Worm (Caenorhabditis elegans) whole organism, L4 larva: ENCODE measurements around the gene T03F6.3.

Experiments
- F49E8.2 ChIP-seq: sonication (generic microtip); optimal IDR thresholded peaks from 2 replicates; lab custom pipeline; 2016; ENCODE audit warnings: missing compliant biosample characterization, mild to moderate bottlenecking, missing genetic modification characterization, borderline replicate concordance
- Y105C5A.15 ChIP-seq: fragments of 200-800 bp; sonication (Bioruptor generic); IDR thresholded peaks from 2 replicates; pipeline ENCODE4 v1.3.6; 2022; ENCODE audit warnings: missing genetic modification characterization, missing compliant biosample characterization
- Y5F2A.4 ChIP-seq: fragments of 200-800 bp; sonication (Bioruptor generic); optimal IDR thresholded peaks from 2 replicates; lab custom pipeline; 2018; ENCODE audit warnings: mild to moderate bottlenecking, missing genetic modification characterization, missing compliant biosample characterization
- aly-2 ChIP-seq: sonication (generic microtip); optimal IDR thresholded peaks from 2 replicates; lab custom pipeline; 2018; ENCODE audit warnings: missing biosample characterization, missing genetic modification characterization
- ceh-20 ChIP-seq: fragments of 200-800 bp; sonication (Bioruptor generic); IDR thresholded peaks from 2 replicates; pipeline ENCODE4 v1.3.6; 2022; ENCODE audit warnings: missing genetic modification reagents, missing genetic modification characterization, missing compliant biosample characterization
- ceh-28 ChIP-seq: fragments of 150-350 bp; optimal IDR thresholded peaks from 2 replicates; lab custom pipeline; 2014; ENCODE audit warnings: missing biosample characterization, missing genetic modification reagents, missing genetic modification characterization
- ceh-32 ChIP-seq: sonication (generic microtip); optimal IDR thresholded peaks from 2 replicates; lab custom pipeline; 2016; ENCODE audit warnings: mild to moderate bottlenecking, missing genetic modification characterization, missing compliant biosample characterization; ENCODE audit not compliant: poor library complexity
- ces-1 ChIP-seq: fragments of 150-350 bp; sonication (generic microtip); optimal IDR thresholded peaks from 4 replicates; lab custom pipeline; 2014; ENCODE audit warnings: missing biosample characterization, missing genetic modification reagents, missing genetic modification characterization
- ctbp-1 ChIP-seq: fragments of 200-800 bp; sonication (Bioruptor generic); IDR thresholded peaks from 2 replicates; pipeline ENCODE4 v1.3.6; 2022; ENCODE audit warnings: missing genetic modification reagents, missing genetic modification characterization, missing compliant biosample characterization
- daf-16 ChIP-seq, 3 experiments: sonication (generic microtip); optimal IDR thresholded peaks; 2 replicates each; lab custom pipeline; 2016 to 2017; ENCODE audit warnings: missing genetic modification characterization in 3 of 3, missing genetic modification reagents in 3 of 3, mild to moderate bottlenecking in 2 of 3, missing compliant biosample characterization in 2 of 3, missing biosample characterization in 1 of 3, moderate library complexity in 1 of 3
- daf-8 ChIP-seq: fragments of 200-800 bp; sonication (Bioruptor generic); IDR thresholded peaks from 2 replicates; pipeline ENCODE4 v1.3.6; 2022; ENCODE audit warnings: missing genetic modification characterization, missing compliant biosample characterization
- dmd-9 ChIP-seq: fragments of 200-800 bp; sonication (Bioruptor generic); IDR thresholded peaks from 2 replicates; pipeline ENCODE4 v1.3.6; 2022; ENCODE audit warnings: missing genetic modification reagents, missing genetic modification characterization, missing compliant biosample characterization
- dve-1 ChIP-seq: sonication (generic microtip); optimal IDR thresholded peaks from 2 replicates; lab custom pipeline; 2017; ENCODE audit warnings: antibody characterized with exemption, mild to moderate bottlenecking, missing genetic modification characterization, missing compliant biosample characterization; ENCODE audit not compliant: insufficient read depth
- egl-27 ChIP-seq: sonication (generic microtip); optimal IDR thresholded peaks from 3 replicates; lab custom pipeline; 2017; ENCODE audit warnings: missing biosample characterization, missing genetic modification reagents, missing genetic modification characterization
- hlh-11 ChIP-seq: fragments of 200-800 bp; sonication (Bioruptor generic); optimal IDR thresholded peaks from 2 replicates; lab custom pipeline; 2018; ENCODE audit warnings: mild to moderate bottlenecking, missing genetic modification characterization, missing compliant biosample characterization
- hmg-1.1 ChIP-seq: fragments of 200-800 bp; sonication (Bioruptor generic); IDR thresholded peaks from 2 replicates; pipeline ENCODE4 v1.3.6; 2022; ENCODE audit warnings: missing genetic modification reagents, missing genetic modification characterization, missing compliant biosample characterization
- lin-13 ChIP-seq: fragments of 150-350 bp; optimal IDR thresholded peaks from 2 replicates; lab custom pipeline; 2014; ENCODE audit warnings: missing biosample characterization, missing genetic modification reagents, missing genetic modification characterization
- lin-38 ChIP-seq: fragments of 200-800 bp; sonication (Bioruptor generic); IDR thresholded peaks from 2 replicates; pipeline ENCODE4 v1.3.6; 2022; ENCODE audit warnings: missing genetic modification reagents, missing genetic modification characterization, missing compliant biosample characterization
- lsy-2 ChIP-seq, 2 experiments: fragments of 150-350 bp in 1 of 2; sonication (generic microtip) in 1 of 2; optimal IDR thresholded peaks; 2 replicates each; lab custom pipeline; 2014 to 2017; ENCODE audit warnings: missing biosample characterization in 2 of 2, missing genetic modification characterization in 2 of 2
- madf-9 ChIP-seq: fragments of 200-800 bp; sonication (Bioruptor generic); conservative IDR thresholded peaks from 2 replicates; pipeline ENCODE4 v1.3.6; 2022; ENCODE audit warnings: missing genetic modification reagents, missing genetic modification characterization, missing compliant biosample characterization
- mdt-29 ChIP-seq: fragments of 200-800 bp; sonication (Bioruptor generic); IDR thresholded peaks from 2 replicates; pipeline ENCODE4 v1.3.6; 2022; ENCODE audit warnings: missing genetic modification reagents, missing genetic modification characterization, missing compliant biosample characterization
- mep-1 ChIP-seq: fragments of 150-350 bp; sonication (generic microtip); optimal IDR thresholded peaks from 3 replicates; lab custom pipeline; 2014; ENCODE audit warnings: missing biosample characterization, missing genetic modification characterization
- nhr-10 ChIP-seq: fragments of 150-350 bp; optimal IDR thresholded peaks from 2 replicates; lab custom pipeline; 2014; ENCODE audit warnings: missing biosample characterization, missing genetic modification characterization
- nhr-25 ChIP-seq: sonication (generic microtip); optimal IDR thresholded peaks from 2 replicates; lab custom pipeline; 2017; ENCODE audit warnings: missing genetic modification characterization, mild to moderate bottlenecking, missing compliant biosample characterization, antibody characterized with exemption, moderate library complexity, borderline replicate concordance; ENCODE audit not compliant: insufficient read depth
- nhr-76 ChIP-seq: fragments of 150-350 bp; optimal IDR thresholded peaks from 2 replicates; lab custom pipeline; 2014; ENCODE audit warnings: missing biosample characterization, missing genetic modification characterization
- pha-4 ChIP-seq, 2 experiments: fragments of 150-350 bp in 1 of 2; fragments of 200-800 bp in 1 of 2; sonication (Bioruptor generic) in 1 of 2; IDR thresholded peaks in 1 of 2; optimal IDR thresholded peaks in 1 of 2; 2 replicates each; pipeline versions ENCODE4 v1.3.6 to Lab custom; 2014 to 2022; ENCODE audit warnings: missing genetic modification characterization in 2 of 2, missing genetic modification reagents in 2 of 2, missing biosample characterization in 1 of 2, missing compliant biosample characterization in 1 of 2
- php-3 ChIP-seq: fragments of 200-800 bp; sonication (Bioruptor generic); IDR thresholded peaks from 2 replicates; pipeline ENCODE4 v1.3.6; 2022; ENCODE audit warnings: missing genetic modification reagents, missing genetic modification characterization, missing compliant biosample characterization
- pqm-1 ChIP-seq: sonication (generic microtip); optimal IDR thresholded peaks from 2 replicates; lab custom pipeline; 2017; ENCODE audit warnings: missing biosample characterization, missing genetic modification characterization
- rbr-2 ChIP-seq: sonication (generic microtip); optimal IDR thresholded peaks from 2 replicates; lab custom pipeline; 2016; ENCODE audit warnings: missing genotype, missing genetic modification characterization, missing compliant biosample characterization
- sdz-12 ChIP-seq: fragments of 200-800 bp; sonication (Bioruptor generic); optimal IDR thresholded peaks from 2 replicates; lab custom pipeline; 2018; ENCODE audit warnings: mild to moderate bottlenecking, missing genetic modification characterization, missing compliant biosample characterization
- spr-3 ChIP-seq: fragments of 200-800 bp; sonication (Bioruptor generic); optimal IDR thresholded peaks from 2 replicates; lab custom pipeline; 2018; ENCODE audit warnings: mild to moderate bottlenecking, missing genetic modification characterization, missing compliant biosample characterization
- tra-1 ChIP-seq: fragments of 200-800 bp; sonication (Bioruptor generic); IDR thresholded peaks from 2 replicates; pipeline ENCODE4 v1.3.6; 2022; ENCODE audit warnings: missing genetic modification reagents, missing genetic modification characterization, missing compliant biosample characterization
- unc-62 ChIP-seq, 3 experiments: fragments of 150-350 bp in 1 of 3; sonication (generic microtip); optimal IDR thresholded peaks in 2 of 3; peaks in 1 of 3; 1 replicate in 1 of 3; 2 replicates in 2 of 3; lab custom pipeline; 2014 to 2017; ENCODE audit warnings: missing biosample characterization in 3 of 3, missing genetic modification characterization in 3 of 3, missing genetic modification reagents in 3 of 3, missing genotype in 1 of 3
- zfp-3 ChIP-seq: fragments of 200-800 bp; sonication (Bioruptor generic); conservative IDR thresholded peaks from 2 replicates; pipeline ENCODE4 v1.3.6; 2022; ENCODE audit warnings: missing genetic modification reagents, missing genetic modification characterization, missing compliant biosample characterization
- ztf-11 ChIP-seq: fragments of 150-350 bp; optimal IDR thresholded peaks from 2 replicates; lab custom pipeline; 2014; ENCODE audit warnings: missing biosample characterization, missing genetic modification characterization

T03F6.3 gene

DNA sequence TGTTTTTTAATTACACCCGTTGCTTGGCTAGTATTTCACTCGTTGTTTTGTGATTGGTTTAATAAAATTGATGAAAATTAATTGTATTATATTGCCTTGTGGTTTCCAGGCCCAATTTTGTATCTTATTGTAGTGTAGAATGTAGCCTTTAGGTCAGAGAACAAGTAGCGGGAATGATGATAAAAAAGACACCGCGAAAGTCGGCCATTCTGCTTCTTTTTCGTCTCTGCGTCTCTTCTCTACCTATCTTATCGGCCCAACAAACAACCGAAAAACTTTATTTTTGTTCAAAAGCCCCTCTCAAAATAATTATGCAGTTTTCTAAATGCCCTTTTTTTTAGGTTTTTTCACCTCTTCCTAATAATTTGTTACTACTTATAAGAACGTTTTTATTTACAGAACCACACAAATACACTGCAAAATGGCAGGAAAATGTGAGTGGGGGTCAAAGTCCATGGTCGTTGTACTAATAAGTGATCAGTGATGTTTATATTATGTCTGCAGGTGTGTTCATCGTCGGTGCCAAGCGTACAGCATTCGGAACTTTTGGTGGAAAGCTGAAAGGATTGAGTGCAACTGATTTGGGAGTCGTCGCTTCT is 44.6 kb upstream of the T03F6.3 start, which contains the start of gene acaa-2 (continued):
- no peak for TF ChIP-seq F49E8.2
- TF ChIP-seq Y5F2A.4 (GFP tag; lab: Kevin White, UChicago) = no peak
- no peak for TF ChIP-seq lin-13
- TF ChIP-seq daf-16 (GFP tag; optimal IDR thresholded peaks at IDR 0.05; lab: Kevin White, UChicago) = no peak
- TF ChIP-seq daf-16 (tag; optimal IDR thresholded peaks at IDR 0.05; lab: Kevin White, UChicago) = peak; percentile 62
- TF ChIP-seq pqm-1 (tag; lab: Kevin White, UChicago) = peak; percentile 1
- TF ChIP-seq nhr-10 (tag; lab: Kevin White, UChicago) = peak; percentile 75
- no peak for TF ChIP-seq dmd-9
- TF ChIP-seq lin-38 (GFP tag; lab: Robert Waterston, UW) = peak; percentile 18; the same call in 1 of the 2 replicates
- TF ChIP-seq daf-8 (GFP tag; lab: Robert Waterston, UW) = no peak
- TF ChIP-seq unc-62 (GFP tag; optimal IDR thresholded peaks at IDR 0.05 in 1 of 2; lab: Kevin White, UChicago) = no peak
- no peak for TF ChIP-seq unc-62 (tag; optimal IDR thresholded peaks at IDR 0.05; lab: Kevin White, UChicago)

DNA sequence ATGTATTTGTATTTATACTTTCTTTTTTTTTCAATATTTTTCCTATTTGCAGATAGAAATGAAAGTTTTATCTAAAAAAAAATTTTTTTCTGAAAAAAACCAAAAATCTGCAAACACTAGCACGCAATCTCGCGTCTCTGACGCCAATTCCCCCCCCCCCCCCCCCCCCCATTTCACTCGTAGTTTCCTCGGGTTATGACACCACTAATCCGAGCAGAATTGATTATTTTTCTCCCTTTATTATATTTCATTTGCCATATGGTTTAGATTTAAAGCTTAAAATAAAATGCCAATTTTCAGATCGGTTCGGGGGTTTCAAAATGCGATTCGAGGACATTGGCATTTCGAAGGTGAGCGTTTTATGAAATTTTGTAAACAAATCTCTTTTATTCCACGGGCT is 42.4 kb upstream of the T03F6.3 start, which contains the start of gene mtm-6:
Gene mtm-6, plus strand, starts transcription at position 301 of the 400 bp plus-strand sequence.
- 0 out of 2 replicates have a peak, but pooled peaks have one; percentile 11 for TF ChIP-seq php-3 (GFP tag; lab: Robert Waterston, UW)
- peak; percentile 25 for TF ChIP-seq hlh-11
- 0 out of 2 replicates have a peak, but pooled peaks have one; percentile 24 for TF ChIP-seq tra-1
- no peak for TF ChIP-seq daf-8 (GFP tag; lab: Robert Waterston, UW)
- no peak for TF ChIP-seq ceh-28 (tag; lab: Kevin White, UChicago)
- no peak for TF ChIP-seq ceh-20 (GFP tag; lab: Robert Waterston, UW)
- peak; percentile 44 for TF ChIP-seq mep-1
- peak; percentile 17 for TF ChIP-seq dve-1 (tag; lab: Kevin White, UChicago)
- no peak for TF ChIP-seq Y5F2A.4 (GFP tag; lab: Kevin White, UChicago)

DNA sequence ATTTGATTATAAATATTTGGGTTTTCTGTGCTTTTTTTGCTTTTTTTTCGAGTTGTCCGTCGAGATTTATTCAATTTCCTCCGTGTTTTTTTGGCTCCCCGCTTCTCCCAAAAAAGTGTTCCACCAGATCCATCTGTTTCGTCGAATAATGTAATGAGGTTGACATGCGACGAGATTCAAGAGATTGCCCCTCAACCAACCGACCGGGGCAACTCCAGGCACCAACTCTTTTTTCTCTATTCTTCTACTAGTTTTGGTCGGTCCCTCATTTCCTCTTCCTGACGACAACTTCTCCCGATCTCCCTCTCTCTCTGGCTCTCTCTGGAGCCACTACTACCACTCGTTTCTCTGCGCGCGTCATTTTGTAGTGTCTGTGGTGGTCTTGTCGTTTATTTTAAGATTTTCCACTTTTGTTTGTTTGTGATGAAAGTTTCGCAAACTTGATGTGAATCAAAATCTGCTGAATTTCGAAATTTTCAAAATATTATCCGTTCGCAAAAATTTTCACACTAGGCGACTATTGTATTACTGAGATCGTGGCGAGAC is 41.3 kb upstream of the T03F6.3 start:
- TF ChIP-seq unc-62 (GFP tag; optimal IDR thresholded peaks at IDR 0.05 in 1 of 2; lab: Kevin White, UChicago) (peak in 1 of 2 experiments; percentile 63), unc-62 (tag; optimal IDR thresholded peaks at IDR 0.05; lab: Kevin White, UChicago) (no peak), egl-27 (no peak), rbr-2 (peak; percentile 32), lsy-2 (tag; optimal IDR thresholded peaks at IDR 0.05; lab: Kevin White, UChicago) (peak in 1 of 2 experiments; percentile 10)
- TF ChIP-seq, all 104 proteins: peak for 3

DNA sequence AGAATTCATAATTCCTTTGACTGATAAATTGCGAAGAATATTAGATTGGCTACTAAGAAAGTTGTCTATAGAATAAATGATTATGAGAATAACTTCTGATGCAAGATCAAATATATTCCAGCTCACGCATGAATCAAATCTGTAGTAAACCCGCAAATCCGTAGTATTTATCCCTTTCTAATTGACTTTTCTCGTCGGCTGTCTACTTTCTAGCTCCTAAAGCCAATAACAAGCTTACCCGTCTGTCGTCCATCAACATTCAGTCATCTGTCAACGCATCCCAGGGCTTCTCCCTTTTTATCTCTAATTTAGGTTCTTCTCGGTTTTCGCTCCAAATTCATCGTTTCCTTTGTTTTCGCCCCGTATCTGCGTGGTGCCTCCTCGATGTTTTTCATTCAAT is 40.3 kb upstream of the T03F6.3 start:
- TF ChIP-seq rbr-2 (peak; percentile 36), unc-62 (GFP tag; optimal IDR thresholded peaks at IDR 0.05 in 1 of 2; lab: Kevin White, UChicago) (peak in 1 of 2 experiments; percentile 28), unc-62 (tag; optimal IDR thresholded peaks at IDR 0.05; lab: Kevin White, UChicago) (no peak), zfp-3 (no peak)

DNA sequence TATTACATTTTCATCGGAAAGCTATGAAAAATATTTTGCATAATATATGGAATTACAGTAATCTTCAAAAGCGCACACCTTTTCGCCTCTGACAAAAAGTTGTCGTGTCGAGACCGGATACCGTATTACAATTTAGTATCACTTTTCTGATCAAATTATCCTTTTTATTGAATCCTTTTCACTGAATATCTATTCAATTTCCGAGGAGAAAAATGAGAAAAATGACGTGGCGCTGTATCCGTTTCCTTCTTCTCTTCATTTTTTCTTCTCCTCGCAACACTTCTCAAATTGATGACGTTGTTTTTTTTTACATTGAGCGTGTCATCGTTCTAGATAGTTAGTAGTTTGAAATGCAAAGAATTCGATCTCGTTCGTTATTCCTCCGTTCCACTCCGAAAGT is 38.2 kb upstream of the T03F6.3 start:
- TF ChIP-seq aly-2 (tag; lab: Kevin White, UChicago) (no peak), spr-3 (no peak), lsy-2 (tag; optimal IDR thresholded peaks at IDR 0.05; lab: Kevin White, UChicago) (peak in 1 of 2 experiments; percentile 37), ceh-32 (tag; lab: Kevin White, UChicago) (no peak), pha-4 (GFP tag; IDR thresholded peaks at IDR 0.05; lab: Robert Waterston, UW) (no peak), pha-4 (tag; optimal IDR thresholded peaks at IDR 0.05; lab: Kevin White, UChicago) (no peak), lin-13 (no peak), ces-1 (GFP tag; lab: Kevin White, UChicago) (peak; percentile 82), hmg-1.1 (GFP tag; lab: Robert Waterston, UW) (no peak), mdt-29 (GFP tag; lab: Robert Waterston, UW) (no peak), nhr-25 (no peak), ztf-11 (tag; lab: Kevin White, UChicago) (no peak), nhr-10 (tag; lab: Kevin White, UChicago) (no peak), ctbp-1 (peak; percentile 25; the same call in 1 of the 2 replicates), madf-9 (no peak), Y105C5A.15 (GFP tag; lab: Robert Waterston, UW) (no peak), F49E8.2 (no peak), nhr-76 (tag; lab: Kevin White, UChicago) (no peak), sdz-12 (GFP tag; lab: Kevin White, UChicago) (no peak)
